Worm (Caenorhabditis elegans): ENCODE measurements around the gene unc-79.

DNA sequence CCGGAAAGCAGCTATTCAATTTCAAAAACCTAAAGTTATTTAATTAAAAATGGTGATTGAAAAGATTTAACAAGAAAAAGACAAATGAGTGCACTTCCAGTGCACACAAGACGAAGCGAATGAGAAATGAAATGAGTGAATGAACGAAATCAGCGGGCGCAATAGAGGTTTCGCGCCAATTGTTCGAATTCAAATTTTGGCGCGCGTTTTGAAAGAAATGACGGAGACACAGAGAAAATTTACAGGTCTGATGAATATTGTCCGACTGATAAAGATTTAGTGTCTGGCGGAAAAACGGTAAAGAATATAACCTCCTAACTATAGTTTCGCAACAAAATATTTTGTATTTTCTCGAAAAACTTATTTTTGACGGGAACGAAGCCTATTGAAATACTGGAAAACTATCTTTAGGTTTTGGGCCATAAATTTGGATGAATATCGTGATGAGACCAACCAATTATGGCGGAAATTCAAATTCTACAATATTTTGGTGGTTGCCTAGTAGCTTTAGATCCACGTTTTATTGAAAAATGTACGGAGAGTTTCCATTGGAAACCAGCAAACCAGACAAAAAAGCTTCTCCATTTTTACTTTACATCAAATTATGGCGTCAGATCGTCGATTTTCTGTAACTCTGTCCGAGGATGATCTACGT lies 29.1 kb downstream of the unc-79 start, which contains the start of gene C03C10.7:
- no peak for TF ChIP-seq B0310.2 (tag; optimal IDR thresholded peaks at IDR 0.05)
- no peak for TF ChIP-seq scrt-1 (GFP tag; IDR thresholded peaks at IDR 0.05)
- no peak for TF ChIP-seq ama-1 (optimal IDR thresholded peaks at IDR 0.05)
- no peak for TF ChIP-seq hmbx-1 (tag; optimal IDR thresholded peaks at IDR 0.05)
- TF ChIP-seq ceh-36 (tag; optimal IDR thresholded peaks at IDR 0.05), result no peak
- TF ChIP-seq tbx-37 (GFP tag; conservative IDR thresholded peaks at IDR 0.05), result no peak
- TF ChIP-seq sea-1 (GFP tag; conservative IDR thresholded peaks at IDR 0.05), result no peak
- TF ChIP-seq hnd-1 (tag; optimal IDR thresholded peaks at IDR 0.05), result no peak
- TF ChIP-seq flt-1 (GFP tag; IDR thresholded peaks at IDR 0.05), result no peak
- TF ChIP-seq tbx-11 (GFP tag; IDR thresholded peaks at IDR 0.05), result no peak
- no peak for TF ChIP-seq F13C5.2 (tag; optimal IDR thresholded peaks at IDR 0.05)
- TF ChIP-seq tra-4 (tag; optimal IDR thresholded peaks at IDR 0.05), result no peak
- TF ChIP-seq hmg-4 (GFP tag; optimal IDR thresholded peaks at IDR 0.05), result no peak
